Worm (Caenorhabditis elegans) whole organism, young adult: Measurements from ENCODE around the gene lips-12.

ENCODE experiments used
- F57A8.1 ChIP-seq: fragments of 200-800 bp; sonication (Bioruptor generic); optimal IDR thresholded peaks from 2 replicates; lab custom pipeline; 2018; ENCODE audit warnings: mild to moderate bottlenecking, missing genetic modification characterization, moderate library complexity, missing compliant biosample characterization
- attf-3 ChIP-seq: fragments of 200-800 bp; sonication (Bioruptor generic); conservative IDR thresholded peaks from 2 replicates; pipeline ENCODE4 v1.3.6; 2022; ENCODE audit warnings: missing genetic modification reagents, missing genetic modification characterization, missing compliant biosample characterization
- dpl-1 ChIP-seq: fragments of 150-350 bp; optimal IDR thresholded peaks from 2 replicates; lab custom pipeline; 2014; ENCODE audit warnings: missing biosample characterization, missing genetic modification reagents, missing genetic modification characterization
- hsf-1 ChIP-seq: fragments of 200-800 bp; sonication (Bioruptor generic); IDR thresholded peaks from 2 replicates; pipeline ENCODE4 v1.3.6; 2022; ENCODE audit warnings: missing genetic modification reagents, missing genetic modification characterization, missing compliant biosample characterization
- lir-1 ChIP-seq: fragments of 200-800 bp; sonication (Bioruptor generic); conservative IDR thresholded peaks from 2 replicates; pipeline ENCODE4 v1.3.6; 2022; ENCODE audit warnings: missing genetic modification reagents, missing genetic modification characterization, missing compliant biosample characterization
- nfyb-1 ChIP-seq: fragments of 200-800 bp; sonication (Bioruptor generic); IDR thresholded peaks from 2 replicates; pipeline ENCODE4 v1.3.6; 2022; ENCODE audit warnings: missing genetic modification reagents, missing genetic modification characterization, missing compliant biosample characterization
- rec-8 ChIP-seq, 2 experiments: sonication (generic microtip); optimal IDR thresholded peaks; 2 replicates each; lab custom pipeline; 2016; ENCODE audit warnings: mild to moderate bottlenecking in 2 of 2, missing genetic modification characterization in 2 of 2, missing genetic modification reagents in 2 of 2, missing genotype in 2 of 2, missing biosample characterization in 1 of 2, missing compliant biosample characterization in 1 of 2, moderate library complexity in 1 of 2
- sea-2 ChIP-seq: fragments of 200-800 bp; sonication (Bioruptor generic); IDR thresholded peaks from 2 replicates; pipeline ENCODE4 v1.3.6; 2022; ENCODE audit warnings: missing genetic modification characterization, missing compliant biosample characterization
- snpc-4 ChIP-seq, 5 experiments: fragments of 150-350 bp in 1 of 5; sonication (generic microtip) in 4 of 5; optimal IDR thresholded peaks; 2 replicates each; lab custom pipeline; 2014 to 2018; ENCODE audit warnings: missing genetic modification characterization in 5 of 5, missing biosample characterization in 3 of 5, antibody characterized with exemption in 2 of 5, mild to moderate bottlenecking in 2 of 5, missing compliant biosample characterization in 2 of 5, missing genotype in 2 of 5, moderate library complexity in 2 of 5, missing genetic modification reagents in 1 of 5

ce11 chrII:1110901-1111300, 3.1 kb downstream of the lips-12 start, which contains the start of gene lips-11:
- TF ChIP-seq attf-3 (GFP tag; lab: Robert Waterston, UW), result no peak
- TF ChIP-seq lir-1 (GFP tag; lab: Robert Waterston, UW), result no peak
- no peak for TF ChIP-seq rec-8 (tag; optimal IDR thresholded peaks at IDR 0.05; lab: Kevin White, UChicago)
- no peak for TF ChIP-seq hsf-1 (GFP tag; lab: Robert Waterston, UW)
- TF ChIP-seq sea-2 (GFP tag; lab: Robert Waterston, UW), result no peak
- no peak for TF ChIP-seq F57A8.1
- TF ChIP-seq nfyb-1 (GFP tag; lab: Robert Waterston, UW), result no peak
- TF ChIP-seq snpc-4 (GFP tag; optimal IDR thresholded peaks at IDR 0.05; lab: Kevin White, UChicago), result no peak
- TF ChIP-seq snpc-4 (tag; optimal IDR thresholded peaks at IDR 0.05; lab: Kevin White, UChicago), result no peak
- no peak for TF ChIP-seq dpl-1 (GFP tag; lab: Kevin White, UChicago)
